Worm (Caenorhabditis elegans): ENCODE measurements around the gene myrf-2.

ce11 chrX:10238146-10238749 is 44.1 kb upstream of the myrf-2 start:
- TF ChIP-seq sma-9 (GFP tag; optimal IDR thresholded peaks at IDR 0.05): peak; percentile 68
- no peak for TF ChIP-seq sma-9 (tag; optimal IDR thresholded peaks at IDR 0.05)
- TF ChIP-seq nhr-25 (tag; optimal IDR thresholded peaks at IDR 0.05): peak; percentile 80
- peak; percentile 19 for TF ChIP-seq sma-3 (GFP tag; optimal IDR thresholded peaks at IDR 0.05)
- TF ChIP-seq ceh-82 (tag; optimal IDR thresholded peaks at IDR 0.05): no peak
- TF ChIP-seq nhr-237 (tag; optimal IDR thresholded peaks at IDR 0.05): no peak
- no peak for TF ChIP-seq unc-62 (GFP tag; optimal IDR thresholded peaks at IDR 0.05)
- no peak for TF ChIP-seq nhr-10 (tag; optimal IDR thresholded peaks at IDR 0.05)
- no peak for TF ChIP-seq ZK546.5 (tag; optimal IDR thresholded peaks at IDR 0.05)
- no peak for TF ChIP-seq ztf-4 (tag; optimal IDR thresholded peaks at IDR 0.05)
- no peak for TF ChIP-seq elt-1 (tag; optimal IDR thresholded peaks at IDR 0.05)
- TF ChIP-seq egl-27 (tag; optimal IDR thresholded peaks at IDR 0.05): no peak
